Fruit fly (Drosophila melanogaster) whole organism, pupa: Measurements from ENCODE around the gene JIL-1.
A peak's percentile ranks its signal among the peaks of the same experiment; 100 is the strongest.

Experiments used
- CG32121 ChIP-seq: fragments of 200-800 bp; sonication (Bioruptor generic); IDR thresholded peaks from 2 replicates; pipeline ENCODE4 v1.3.6; 2022; ENCODE audit warnings: missing biosample characterization, missing genetic modification characterization
- Snoo ChIP-seq: fragments of 200-800 bp; sonication (Bioruptor generic); optimal IDR thresholded peaks from 3 replicates; lab custom pipeline; 2017; ENCODE audit warnings: missing biosample characterization, mild to moderate bottlenecking, missing genetic modification characterization, inconsistent platforms

- TF ChIP-seq CG32121: peak; percentile 16; the same call in 1 of the 2 replicates
- TF ChIP-seq Snoo: no peak
Measured at dm6 chr3L:11065850-11066249, 27.1 kb downstream of the JIL-1 start.
